Fruit fly (Drosophila melanogaster) Kc167 (cell line): Measurements from ENCODE around the gene TBC1D5.

ENCODE experiments used
- Sin3A ChIP-seq: fragments of >200 bp; optimal IDR thresholded peaks from 2 replicates; lab custom pipeline; 2018; ENCODE audit warnings: missing external identifiers
- h ChIP-seq: fragments of >200 bp; optimal IDR thresholded peaks from 3 replicates; lab custom pipeline; 2018; ENCODE audit warnings: missing external identifiers

dm6 chr3R:13304512-13305069 lies 32.8 kb upstream of the TBC1D5 start:
- TF ChIP-seq Sin3A (lab: Kevin White, UChicago) (no peak), h (lab: Kevin White, UChicago) (no peak)
